Worm (Caenorhabditis elegans): ENCODE measurements around the gene F54H5.5.
"Not testable (repeated sequence)": the region's sequence is repeated elsewhere in the genome, so short reads cannot be mapped to it uniquely, and the experiment has no call there.

The F54H5.5 gene

ce11 chrII:6627182-6627581 lies at the start of gene F54H5.5, which contains the start of gene F54H5.2:
Gene F54H5.5, minus strand, starts transcription at chrII:6627282.
Gene F54H5.2, plus strand, starts transcription at chrII:6627484.
- not testable (repeated sequence) for TF ChIP-seq dao-5, him-1, W03F9.2 (tag; optimal IDR thresholded peaks at IDR 0.05)

- TF ChIP-seq dao-5 (tag; optimal IDR thresholded peaks at IDR 0.05) (no peak), him-1 (tag; optimal IDR thresholded peaks at IDR 0.05) (no peak), W03F9.2 (tag; optimal IDR thresholded peaks at IDR 0.05) (no peak)
Observed at ce11 chrII:6673894-6674293, 46.8 kb upstream of the F54H5.5 start, which contains the start of gene H43E16.1. Gene H43E16.1, plus strand, starts transcription at chrII:6674268.

- no peak for TF ChIP-seq dao-5 (tag; optimal IDR thresholded peaks at IDR 0.05)
- no peak for TF ChIP-seq W03F9.2 (tag; optimal IDR thresholded peaks at IDR 0.05)
- TF ChIP-seq him-1 (tag; optimal IDR thresholded peaks at IDR 0.05) = no peak
Observed at ce11 chrII:6668496-6668895, 41.4 kb upstream of the F54H5.5 start.

ce11 chrII:6667534-6667933 lies 40.5 kb upstream of the F54H5.5 start:
- no peak for TF ChIP-seq him-1 (tag; optimal IDR thresholded peaks at IDR 0.05)
- no peak for TF ChIP-seq dao-5 (tag; optimal IDR thresholded peaks at IDR 0.05)
- no peak for TF ChIP-seq W03F9.2 (tag; optimal IDR thresholded peaks at IDR 0.05)

ce11 chrII:6666598-6666997 lies 39.5 kb upstream of the F54H5.5 start, which contains the start of gene T19D12.1:
Gene T19D12.1, plus strand, starts transcription at chrII:6666898.
- TF ChIP-seq him-1 (tag; optimal IDR thresholded peaks at IDR 0.05) = no peak
- no peak for TF ChIP-seq W03F9.2 (tag; optimal IDR thresholded peaks at IDR 0.05)
- TF ChIP-seq dao-5 (tag; optimal IDR thresholded peaks at IDR 0.05) = no peak

ce11 chrII:6665908-6666307 lies 38.8 kb upstream of the F54H5.5 start:
- TF ChIP-seq dao-5 (tag; optimal IDR thresholded peaks at IDR 0.05) (no peak), him-1 (tag; optimal IDR thresholded peaks at IDR 0.05) (no peak), W03F9.2 (tag; optimal IDR thresholded peaks at IDR 0.05) (no peak)

ce11 chrII:6663799-6664198 lies 36.7 kb upstream of the F54H5.5 start:
- TF ChIP-seq dao-5 (tag; optimal IDR thresholded peaks at IDR 0.05) (no peak), him-1 (tag; optimal IDR thresholded peaks at IDR 0.05) (no peak), W03F9.2 (tag; optimal IDR thresholded peaks at IDR 0.05) (no peak)

ce11 chrII:6661211-6661610 lies 34.1 kb upstream of the F54H5.5 start, which contains the start of gene T19D12.2:
Gene T19D12.2, plus strand, starts transcription at chrII:6661335.
- TF ChIP-seq W03F9.2 (tag; optimal IDR thresholded peaks at IDR 0.05) (no peak), him-1 (tag; optimal IDR thresholded peaks at IDR 0.05) (no peak), dao-5 (tag; optimal IDR thresholded peaks at IDR 0.05) (no peak)

ce11 chrII:6658766-6659165 lies 31.7 kb upstream of the F54H5.5 start, which contains the start of gene T19D12.10:
Gene T19D12.10, minus strand, starts transcription at chrII:6658866.
- no peak for TF ChIP-seq W03F9.2 (tag; optimal IDR thresholded peaks at IDR 0.05)

ce11 chrII:6654284-6654683 lies 27.2 kb upstream of the F54H5.5 start, which contains the start of gene T19D12.9:
Gene T19D12.9, minus strand, starts transcription at chrII:6654384.
- TF ChIP-seq him-1 (tag; optimal IDR thresholded peaks at IDR 0.05) = no peak
- TF ChIP-seq W03F9.2 (tag; optimal IDR thresholded peaks at IDR 0.05) = no peak
- no peak for TF ChIP-seq dao-5 (tag; optimal IDR thresholded peaks at IDR 0.05)

- TF ChIP-seq him-1 (tag; optimal IDR thresholded peaks at IDR 0.05) (no peak), dao-5 (tag; optimal IDR thresholded peaks at IDR 0.05) (no peak), W03F9.2 (tag; optimal IDR thresholded peaks at IDR 0.05) (no peak)
Observed at ce11 chrII:6651719-6652118, 24.6 kb upstream of the F54H5.5 start, which contains the start of gene sra-26. Gene sra-26, minus strand, starts transcription at chrII:6651819.

ce11 chrII:6649026-6649425 lies 21.9 kb upstream of the F54H5.5 start, which contains the start of gene oig-8:
Gene oig-8, minus strand, starts transcription at chrII:6649126.
- no peak for TF ChIP-seq dao-5 (tag; optimal IDR thresholded peaks at IDR 0.05)
- TF ChIP-seq W03F9.2 (tag; optimal IDR thresholded peaks at IDR 0.05) = no peak
- no peak for TF ChIP-seq him-1 (tag; optimal IDR thresholded peaks at IDR 0.05)

- no peak for TF ChIP-seq W03F9.2 (tag; optimal IDR thresholded peaks at IDR 0.05)
Observed at ce11 chrII:6646903-6647302, 19.8 kb upstream of the F54H5.5 start.

- TF ChIP-seq W03F9.2 (tag; optimal IDR thresholded peaks at IDR 0.05) = no peak
Observed at ce11 chrII:6642651-6643167, 15.6 kb upstream of the F54H5.5 start, which contains the start of gene T19D12.6. Gene T19D12.6, minus strand, starts transcription at chrII:6643117.

- TF ChIP-seq him-1 (tag; optimal IDR thresholded peaks at IDR 0.05) (no peak), W03F9.2 (tag; optimal IDR thresholded peaks at IDR 0.05) (no peak), dao-5 (tag; optimal IDR thresholded peaks at IDR 0.05) (no peak)
Observed at ce11 chrII:6642180-6642579, 15.1 kb upstream of the F54H5.5 start.
